In genomic region chr2L:5060952-5061478, dm6 we compare ENCODE assay signal across 1 fruit fly cellular context.
TF ChIP-seq lines count a peak whose summit lies in the region.

No protein-coding gene starts in this region.

TF ChIP-seq in whole organism, embryonic, 481 proteins besides CTCF, POLR2A, EP300 and RAD21 (continued from another document and continues in another):
- peak; percentile 72 for TF ChIP-seq Asciz (GFP tag; optimal IDR thresholded peaks at IDR 0.05; lab: Kevin White, UChicago)
- TF ChIP-seq Pdp1 (GFP tag; optimal IDR thresholded peaks at IDR 0.05; lab: Kevin White, UChicago): peak; percentile 59 to 85
- TF ChIP-seq CG4730 (GFP tag; IDR thresholded peaks at IDR 0.05; lab: Robert Waterston, UW): peak; percentile 46; the same call in 1 of the 2 replicates
- TF ChIP-seq CG2678 (tag; optimal IDR thresholded peaks at IDR 0.05; lab: Kevin White, UChicago): peak; percentile 80
- TF ChIP-seq CG3847 (GFP tag; IDR thresholded peaks at IDR 0.05; lab: Robert Waterston, UW): peak; percentile 41; the same call in 1 of the 2 replicates
- no peak for TF ChIP-seq CG17612 (GFP tag; IDR thresholded peaks at IDR 0.05; lab: Robert Waterston, UW)
- TF ChIP-seq Med (GFP tag; lab: Kevin White, UChicago): peak; percentile 93
- TF ChIP-seq kay (GFP tag; optimal IDR thresholded peaks at IDR 0.05; lab: Kevin White, UChicago): peak; percentile 74
- no peak for TF ChIP-seq prd (optimal IDR thresholded peaks at IDR 0.05; lab: Kevin White, UChicago)
- TF ChIP-seq prd (GFP tag; IDR thresholded peaks at IDR 0.05; lab: Robert Waterston, UW): peak; percentile 54; the same call in 2 of the 3 replicates
- peak; percentile 38 for TF ChIP-seq CG18011 (GFP tag; optimal IDR thresholded peaks at IDR 0.05; lab: Kevin White, UChicago)
- peak; percentile 80 for TF ChIP-seq CG9932 (GFP tag; IDR thresholded peaks at IDR 0.05; lab: Robert Waterston, UW)
- TF ChIP-seq Kr (GFP tag; optimal IDR thresholded peaks at IDR 0.05; lab: Kevin White, UChicago): no peak
- TF ChIP-seq row (GFP tag; IDR thresholded peaks at IDR 0.05; lab: Robert Waterston, UW): peak; percentile 80
- no peak for TF ChIP-seq hb (GFP tag; IDR thresholded peaks at IDR 0.05; lab: Robert Waterston, UW; ENCODE audit: partially characterized antibody)
- peak; percentile 36; the same call in 1 of the 2 replicates for TF ChIP-seq ssp (GFP tag; IDR thresholded peaks at IDR 0.05; lab: Robert Waterston, UW)
- peak; percentile 28 for TF ChIP-seq CG14710 (tag; optimal IDR thresholded peaks at IDR 0.05; lab: Kevin White, UChicago)
- no peak for TF ChIP-seq Neu2 (GFP tag; optimal IDR thresholded peaks at IDR 0.05; lab: Kevin White, UChicago; ENCODE audit: borderline replicate concordance)
- TF ChIP-seq B-H1 (GFP tag; IDR thresholded peaks at IDR 0.05; lab: Robert Waterston, UW): peak; percentile 43; the same call in 2 of the 3 replicates
- no peak for TF ChIP-seq Dref (GFP tag; IDR thresholded peaks at IDR 0.05; lab: Robert Waterston, UW)
- TF ChIP-seq pb (GFP tag; optimal IDR thresholded peaks at IDR 0.05; lab: Kevin White, UChicago): peak; percentile 22
- no peak for TF ChIP-seq Dp (GFP tag; optimal IDR thresholded peaks at IDR 0.05; lab: Kevin White, UChicago)
- TF ChIP-seq CG8388 (GFP tag; optimal IDR thresholded peaks at IDR 0.05; lab: Kevin White, UChicago): peak; percentile 52
- TF ChIP-seq gt (GFP tag; IDR thresholded peaks at IDR 0.05; lab: Robert Waterston, UW): no peak
- TF ChIP-seq pho (GFP tag; optimal IDR thresholded peaks at IDR 0.05; lab: Kevin White, UChicago): peak; percentile 20
- no peak for TF ChIP-seq knrl (GFP tag; IDR thresholded peaks at IDR 0.05; lab: Robert Waterston, UW; ENCODE audit: partially characterized antibody)
- TF ChIP-seq CG8765 (GFP tag; IDR thresholded peaks at IDR 0.05; lab: Robert Waterston, UW): no peak
- TF ChIP-seq Trl (optimal IDR thresholded peaks at IDR 0.05; lab: Kevin White, UChicago): no peak
- TF ChIP-seq Trl (GFP tag; optimal IDR thresholded peaks at IDR 0.05; lab: Kevin White, UChicago): peak; percentile 77
- peak; percentile 28 for TF ChIP-seq CG33213 (GFP tag; optimal IDR thresholded peaks at IDR 0.05; lab: Kevin White, UChicago)
- peak in 1 of 2 experiments; percentile 63 for TF ChIP-seq Hr51 (GFP tag; optimal IDR thresholded peaks at IDR 0.05; lab: Kevin White, UChicago)
- peak; percentile 42; the same call in 1 of the 2 replicates for TF ChIP-seq sens-2 (GFP tag; IDR thresholded peaks at IDR 0.05; lab: Robert Waterston, UW)
- TF ChIP-seq lab (GFP tag; optimal IDR thresholded peaks at IDR 0.05; lab: Kevin White, UChicago): peak; percentile 91
- no peak for TF ChIP-seq Spps (tag; optimal IDR thresholded peaks at IDR 0.05; lab: Kevin White, UChicago)
- peak; percentile 41 for TF ChIP-seq CG12744 (GFP tag; optimal IDR thresholded peaks at IDR 0.05; lab: Kevin White, UChicago)
- peak; percentile 30 for TF ChIP-seq CG17829 (tag; optimal IDR thresholded peaks at IDR 0.05; lab: Kevin White, UChicago)
- TF ChIP-seq CG12236 (GFP tag; optimal IDR thresholded peaks at IDR 0.05; lab: Kevin White, UChicago): peak; percentile 27
- TF ChIP-seq GATAe (GFP tag; conservative IDR thresholded peaks at IDR 0.05; lab: Robert Waterston, UW): no peak; the same call in 1 of the 2 replicates
- TF ChIP-seq pum (GFP tag; optimal IDR thresholded peaks at IDR 0.05; lab: Kevin White, UChicago): peak; percentile 80
- TF ChIP-seq ham (GFP tag; IDR thresholded peaks at IDR 0.05; lab: Robert Waterston, UW): no peak
- TF ChIP-seq CG32772 (GFP tag; IDR thresholded peaks at IDR 0.05; lab: Robert Waterston, UW): no peak
- TF ChIP-seq PHDP (tag; optimal IDR thresholded peaks at IDR 0.05; lab: Kevin White, UChicago): peak; percentile 73
- TF ChIP-seq CG18619 (GFP tag; optimal IDR thresholded peaks at IDR 0.05; lab: Kevin White, UChicago): peak; percentile 60
- TF ChIP-seq kni (GFP tag; optimal IDR thresholded peaks at IDR 0.05; lab: Kevin White, UChicago): peak; percentile 0
- peak; percentile 87 for TF ChIP-seq dmrt99B (tag; optimal IDR thresholded peaks at IDR 0.05; lab: Kevin White, UChicago)
- peak; percentile 68 for TF ChIP-seq p53 (GFP tag; optimal IDR thresholded peaks at IDR 0.05; lab: Kevin White, UChicago)
- TF ChIP-seq CG1647 (GFP tag; optimal IDR thresholded peaks at IDR 0.05; lab: Kevin White, UChicago): peak; percentile 55
- peak; percentile 23 for TF ChIP-seq phol (tag; optimal IDR thresholded peaks at IDR 0.05; lab: Kevin White, UChicago)
- no peak for TF ChIP-seq Usf (GFP tag; optimal IDR thresholded peaks at IDR 0.05; lab: Kevin White, UChicago)
- peak; percentile 49; the same call in 1 of the 2 replicates for TF ChIP-seq danr (GFP tag; IDR thresholded peaks at IDR 0.05; lab: Robert Waterston, UW)
- TF ChIP-seq TFAM (GFP tag; optimal IDR thresholded peaks at IDR 0.05; lab: Kevin White, UChicago): no peak
- peak; percentile 36 for TF ChIP-seq Xbp1 (GFP tag; optimal IDR thresholded peaks at IDR 0.05; lab: Kevin White, UChicago)
- no peak for TF ChIP-seq CG17186 (GFP tag; optimal IDR thresholded peaks at IDR 0.05; lab: Kevin White, UChicago)
- TF ChIP-seq Oaz (GFP tag; IDR thresholded peaks at IDR 0.05; lab: Robert Waterston, UW): peak; percentile 51; the same call in 1 of the 2 replicates
- peak; percentile 55 for TF ChIP-seq CG6854 (GFP tag; optimal IDR thresholded peaks at IDR 0.05; lab: Kevin White, UChicago)
- no peak; the same call in 1 of the 2 replicates for TF ChIP-seq CG7372 (GFP tag; IDR thresholded peaks at IDR 0.05; lab: Robert Waterston, UW)
- TF ChIP-seq Bgb (GFP tag; IDR thresholded peaks at IDR 0.05; lab: Robert Waterston, UW; ENCODE audit: partially characterized antibody): no peak
- TF ChIP-seq CG32532 (GFP tag; IDR thresholded peaks at IDR 0.05; lab: Robert Waterston, UW): peak; percentile 70
- peak; percentile 61 for TF ChIP-seq CG12769 (tag; optimal IDR thresholded peaks at IDR 0.05; lab: Kevin White, UChicago)
- TF ChIP-seq fd96Cb (tag; optimal IDR thresholded peaks at IDR 0.05; lab: Kevin White, UChicago): peak; percentile 66
- no peak for TF ChIP-seq tll (GFP tag; optimal IDR thresholded peaks at IDR 0.05; lab: Kevin White, UChicago)
- 0 out of 3 replicates have a peak, but pooled peaks have one; percentile 24 for TF ChIP-seq CG3726 (GFP tag; IDR thresholded peaks at IDR 0.05; lab: Robert Waterston, UW)
- TF ChIP-seq yki (optimal IDR thresholded peaks at IDR 0.05; lab: Kevin White, UChicago): no peak
- 0 out of 2 replicates have a peak, but pooled peaks have one; percentile 36 for TF ChIP-seq CG43689 (GFP tag; IDR thresholded peaks at IDR 0.05; lab: Robert Waterston, UW)
- peak; percentile 64 for TF ChIP-seq Blimp-1 (GFP tag; optimal IDR thresholded peaks at IDR 0.05; lab: Kevin White, UChicago)
- peak; percentile 51 for TF ChIP-seq CG12104 (GFP tag; optimal IDR thresholded peaks at IDR 0.05; lab: Kevin White, UChicago)
- peak; percentile 88 for TF ChIP-seq Ets65A (GFP tag; lab: Kevin White, UChicago)
- no peak for TF ChIP-seq tx (GFP tag; optimal IDR thresholded peaks at IDR 0.05; lab: Kevin White, UChicago)
- TF ChIP-seq CG6254 (GFP tag; optimal IDR thresholded peaks at IDR 0.05; lab: Kevin White, UChicago): peak; percentile 59
- peak; percentile 52 for TF ChIP-seq CG12219 (GFP tag; optimal IDR thresholded peaks at IDR 0.05; lab: Kevin White, UChicago)
- peak; percentile 88 for TF ChIP-seq mam (GFP tag; optimal IDR thresholded peaks at IDR 0.05; lab: Kevin White, UChicago)
- peak; percentile 77 for TF ChIP-seq CG34376 (GFP tag; optimal IDR thresholded peaks at IDR 0.05; lab: Kevin White, UChicago)
- TF ChIP-seq Antp (GFP tag; optimal IDR thresholded peaks at IDR 0.05; lab: Kevin White, UChicago): peak; percentile 68
- no peak for TF ChIP-seq CG34422 (GFP tag; IDR thresholded peaks at IDR 0.05; lab: Robert Waterston, UW)
- TF ChIP-seq BtbVII (GFP tag; optimal IDR thresholded peaks at IDR 0.05; lab: Kevin White, UChicago): peak; percentile 71
- TF ChIP-seq Ets97D (GFP tag; optimal IDR thresholded peaks at IDR 0.05; lab: Kevin White, UChicago): no peak
- peak; percentile 69; the same call in 2 of the 3 replicates for TF ChIP-seq tgo (GFP tag; IDR thresholded peaks at IDR 0.05; lab: Robert Waterston, UW)
- no peak for TF ChIP-seq CG9215 (GFP tag; IDR thresholded peaks at IDR 0.05; lab: Robert Waterston, UW)
- TF ChIP-seq CG13775 (GFP tag; optimal IDR thresholded peaks at IDR 0.05; lab: Kevin White, UChicago): peak; percentile 35
- peak; percentile 87 for TF ChIP-seq cwo (GFP tag; optimal IDR thresholded peaks at IDR 0.05; lab: Kevin White, UChicago)
- peak; percentile 25 for TF ChIP-seq Max (GFP tag; optimal IDR thresholded peaks at IDR 0.05; lab: Kevin White, UChicago)
- TF ChIP-seq CG17385 (GFP tag; optimal IDR thresholded peaks at IDR 0.05; lab: Kevin White, UChicago): peak; percentile 67
- TF ChIP-seq Side (GFP tag; optimal IDR thresholded peaks at IDR 0.05; lab: Kevin White, UChicago): peak; percentile 84
- TF ChIP-seq al (GFP tag; IDR thresholded peaks at IDR 0.05; lab: Robert Waterston, UW): no peak; the same call in 1 of the 2 replicates
- no peak for TF ChIP-seq CG34224 (GFP tag; IDR thresholded peaks at IDR 0.05; lab: Robert Waterston, UW; ENCODE audit: partially characterized antibody)
- TF ChIP-seq gfzf (GFP tag; optimal IDR thresholded peaks at IDR 0.05; lab: Kevin White, UChicago): no peak
- TF ChIP-seq unpg (GFP tag; optimal IDR thresholded peaks at IDR 0.05; lab: Kevin White, UChicago): peak; percentile 62
- peak; percentile 7 for TF ChIP-seq CG17568 (GFP tag; optimal IDR thresholded peaks at IDR 0.05; lab: Kevin White, UChicago)
- no peak for TF ChIP-seq Dll (GFP tag; IDR thresholded peaks at IDR 0.05; lab: Robert Waterston, UW; ENCODE audit: partially characterized antibody)
- TF ChIP-seq Aef1 (GFP tag; IDR thresholded peaks at IDR 0.05; lab: Robert Waterston, UW): 0 out of 3 replicates have a peak, but pooled peaks have one; percentile 46
- TF ChIP-seq Lim3 (GFP tag; IDR thresholded peaks at IDR 0.05; lab: Robert Waterston, UW): no peak
- TF ChIP-seq CG11723 (GFP tag; optimal IDR thresholded peaks at IDR 0.05; lab: Kevin White, UChicago): no peak
- TF ChIP-seq kah (GFP tag; optimal IDR thresholded peaks at IDR 0.05; lab: Kevin White, UChicago): no peak
- no peak for TF ChIP-seq sna (GFP tag; IDR thresholded peaks at IDR 0.05; lab: Robert Waterston, UW; ENCODE audit: partially characterized antibody)
- TF ChIP-seq ro (GFP tag; IDR thresholded peaks at IDR 0.05; lab: Robert Waterston, UW): no peak
- peak; percentile 70 for TF ChIP-seq esg (GFP tag; conservative IDR thresholded peaks at IDR 0.05; lab: Robert Waterston, UW)
- TF ChIP-seq gce (GFP tag; IDR thresholded peaks at IDR 0.05; lab: Robert Waterston, UW): 0 out of 3 replicates have a peak, but pooled peaks have one; percentile 29
- TF ChIP-seq CG3281 (GFP tag; optimal IDR thresholded peaks at IDR 0.05; lab: Kevin White, UChicago): peak; percentile 80
- TF ChIP-seq CG42726 (GFP tag; IDR thresholded peaks at IDR 0.05; lab: Robert Waterston, UW; ENCODE audit: partially characterized antibody): no peak
- no peak for TF ChIP-seq CG2116 (GFP tag; optimal IDR thresholded peaks at IDR 0.05; lab: Kevin White, UChicago)
- TF ChIP-seq CG7987 (GFP tag; optimal IDR thresholded peaks at IDR 0.05; lab: Kevin White, UChicago): peak; percentile 45
- TF ChIP-seq gro (GFP tag; optimal IDR thresholded peaks at IDR 0.05; lab: Kevin White, UChicago): peak; percentile 27
- TF ChIP-seq Ptx1 (GFP tag; IDR thresholded peaks at IDR 0.05; lab: Robert Waterston, UW): peak; percentile 73
- peak; percentile 0 for TF ChIP-seq nerfin-1 (tag; optimal IDR thresholded peaks at IDR 0.05; lab: Kevin White, UChicago)
- peak; percentile 73 for TF ChIP-seq CG10543 (GFP tag; optimal IDR thresholded peaks at IDR 0.05; lab: Kevin White, UChicago)
- TF ChIP-seq NC2α (GFP tag; optimal IDR thresholded peaks at IDR 0.05; lab: Kevin White, UChicago): no peak
- no peak for TF ChIP-seq CG4404 (GFP tag; IDR thresholded peaks at IDR 0.05; lab: Robert Waterston, UW)
- TF ChIP-seq crc (GFP tag; optimal IDR thresholded peaks at IDR 0.05; lab: Kevin White, UChicago): peak; percentile 83
- peak; percentile 63 for TF ChIP-seq CG15269 (tag; optimal IDR thresholded peaks at IDR 0.05; lab: Kevin White, UChicago)
- no peak for TF ChIP-seq CG14667 (GFP tag; IDR thresholded peaks at IDR 0.05; lab: Robert Waterston, UW)
- peak; percentile 44 for TF ChIP-seq Hr3 (GFP tag; optimal IDR thresholded peaks at IDR 0.05; lab: Kevin White, UChicago)
- peak; percentile 60 for TF ChIP-seq bcd (GFP tag; optimal IDR thresholded peaks at IDR 0.05; lab: Kevin White, UChicago)
- peak; percentile 66 for TF ChIP-seq CG9727 (GFP tag; optimal IDR thresholded peaks at IDR 0.05; lab: Kevin White, UChicago)
- no peak for TF ChIP-seq Drgx (GFP tag; IDR thresholded peaks at IDR 0.05; lab: Robert Waterston, UW)
- peak; percentile 74 for TF ChIP-seq Meics (GFP tag; optimal IDR thresholded peaks at IDR 0.05; lab: Kevin White, UChicago)
- no peak for TF ChIP-seq CkIIα-i1 (GFP tag; IDR thresholded peaks at IDR 0.05; lab: Robert Waterston, UW)
- TF ChIP-seq vnd (GFP tag; IDR thresholded peaks at IDR 0.05; lab: Robert Waterston, UW; ENCODE audit: partially characterized antibody): no peak
- peak in 1 of 2 experiments; percentile 42 for TF ChIP-seq bsh (GFP tag; optimal IDR thresholded peaks at IDR 0.05; lab: Kevin White, UChicago)
- TF ChIP-seq ewg (GFP tag; optimal IDR thresholded peaks at IDR 0.05; lab: Kevin White, UChicago): peak; percentile 48
- peak; percentile 40 for TF ChIP-seq CG1602 (GFP tag; optimal IDR thresholded peaks at IDR 0.05; lab: Kevin White, UChicago)
- peak; percentile 66 for TF ChIP-seq CG10979 (tag; optimal IDR thresholded peaks at IDR 0.05; lab: Kevin White, UChicago)
- peak; percentile 84 for TF ChIP-seq lbe (GFP tag; optimal IDR thresholded peaks at IDR 0.05; lab: Kevin White, UChicago)
- TF ChIP-seq CG15011 (GFP tag; optimal IDR thresholded peaks at IDR 0.05; lab: Kevin White, UChicago): peak; percentile 53
- no peak for TF ChIP-seq vfl (GFP tag; optimal IDR thresholded peaks at IDR 0.05; lab: Kevin White, UChicago)
- TF ChIP-seq Sry-δ (GFP tag; optimal IDR thresholded peaks at IDR 0.05; lab: Kevin White, UChicago): peak; percentile 27
- peak; percentile 69 for TF ChIP-seq CG11247 (GFP tag; IDR thresholded peaks at IDR 0.05; lab: Robert Waterston, UW)
- peak; percentile 61 for TF ChIP-seq grau (tag; optimal IDR thresholded peaks at IDR 0.05; lab: Kevin White, UChicago)
- TF ChIP-seq insv (GFP tag; optimal IDR thresholded peaks at IDR 0.05; lab: Kevin White, UChicago): peak in 1 of 2 experiments; percentile 25
- no peak for TF ChIP-seq dmrt11E (tag; optimal IDR thresholded peaks at IDR 0.05; lab: Kevin White, UChicago)
- no peak for TF ChIP-seq crol (GFP tag; IDR thresholded peaks at IDR 0.05; lab: Robert Waterston, UW)
